Fruit fly (Drosophila melanogaster): ENCODE data around the gene CG5968.

CG5968 gene

DNA sequence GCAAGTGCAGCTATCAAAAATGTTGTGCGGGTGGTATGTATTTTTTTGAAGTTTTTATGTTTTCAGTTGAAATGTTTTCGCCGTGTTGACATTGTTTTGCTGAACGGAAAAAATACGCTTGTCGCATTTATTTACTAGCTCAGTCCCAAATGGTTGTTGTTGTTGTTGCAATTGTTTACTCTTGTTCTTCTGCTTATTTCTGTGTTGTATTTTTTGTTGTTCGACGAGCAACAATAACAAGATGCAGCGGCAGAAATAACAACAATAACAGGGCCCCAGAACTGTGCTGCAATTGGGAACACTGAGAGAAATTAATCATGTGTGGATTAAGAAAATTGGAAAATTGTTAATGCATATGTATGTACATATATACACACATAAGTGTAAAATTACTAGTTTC, 11.6 kb downstream of the CG5968 start:
- no peak for TF ChIP-seq h (GFP tag; optimal IDR thresholded peaks at IDR 0.05)
- no peak for TF ChIP-seq psq (GFP tag; optimal IDR thresholded peaks at IDR 0.05)
- no peak for TF ChIP-seq GATAd (GFP tag; optimal IDR thresholded peaks at IDR 0.05)
- TF ChIP-seq CG9705 (GFP tag; optimal IDR thresholded peaks at IDR 0.05) = no peak
- no peak for TF ChIP-seq Sp1 (GFP tag; optimal IDR thresholded peaks at IDR 0.05)
- TF ChIP-seq woc (GFP tag; optimal IDR thresholded peaks at IDR 0.05) = no peak
- no peak for TF ChIP-seq Myc (optimal IDR thresholded peaks at IDR 0.05)
- no peak for TF ChIP-seq pan (optimal IDR thresholded peaks at IDR 0.05)
- TF ChIP-seq Hnf4 (GFP tag; optimal IDR thresholded peaks at IDR 0.05) = no peak
- no peak for TF ChIP-seq OdsH (GFP tag; optimal IDR thresholded peaks at IDR 0.05)
- no peak for TF ChIP-seq dmrt93B (GFP tag; optimal IDR thresholded peaks at IDR 0.05)
- no peak for TF ChIP-seq brk (GFP tag; optimal IDR thresholded peaks at IDR 0.05)
- no peak for TF ChIP-seq Dfd (GFP tag; optimal IDR thresholded peaks at IDR 0.05)
- TF ChIP-seq foxo (GFP tag; optimal IDR thresholded peaks at IDR 0.05) = no peak
- TF ChIP-seq N (GFP tag; optimal IDR thresholded peaks at IDR 0.05) = no peak
- no peak for TF ChIP-seq Hr78 (GFP tag; optimal IDR thresholded peaks at IDR 0.05)
- no peak for TF ChIP-seq rgr (GFP tag; optimal IDR thresholded peaks at IDR 0.05)
- no peak for TF ChIP-seq Vsx2 (GFP tag; optimal IDR thresholded peaks at IDR 0.05; ENCODE audit: partially characterized antibody)
- no peak for TF ChIP-seq usp (GFP tag; optimal IDR thresholded peaks at IDR 0.05)

DNA sequence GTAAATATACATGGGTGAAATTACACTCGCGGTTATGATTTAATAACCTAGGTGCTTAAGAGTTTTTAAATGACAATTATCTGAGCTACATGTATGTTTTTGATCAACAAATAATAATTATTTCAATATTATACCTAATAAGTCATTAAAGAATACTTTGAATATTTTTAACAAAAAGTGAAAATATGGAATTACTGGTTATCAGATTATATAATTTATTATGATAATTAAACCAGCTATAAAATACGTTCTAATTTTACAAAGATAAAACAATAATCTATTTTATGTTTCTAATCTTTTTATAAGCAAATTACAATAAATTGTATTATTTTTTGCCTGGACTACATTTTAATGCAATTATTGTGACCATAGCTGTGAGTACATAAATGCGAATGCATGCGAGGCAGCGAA, 12.7 kb downstream of the CG5968 start:
- TF ChIP-seq HLH106 (tag; optimal IDR thresholded peaks at IDR 0.05) (peak; percentile 53), Abd-B (GFP tag; optimal IDR thresholded peaks at IDR 0.05) (no peak), Sp1 (GFP tag; optimal IDR thresholded peaks at IDR 0.05) (peak; percentile 40)

DNA sequence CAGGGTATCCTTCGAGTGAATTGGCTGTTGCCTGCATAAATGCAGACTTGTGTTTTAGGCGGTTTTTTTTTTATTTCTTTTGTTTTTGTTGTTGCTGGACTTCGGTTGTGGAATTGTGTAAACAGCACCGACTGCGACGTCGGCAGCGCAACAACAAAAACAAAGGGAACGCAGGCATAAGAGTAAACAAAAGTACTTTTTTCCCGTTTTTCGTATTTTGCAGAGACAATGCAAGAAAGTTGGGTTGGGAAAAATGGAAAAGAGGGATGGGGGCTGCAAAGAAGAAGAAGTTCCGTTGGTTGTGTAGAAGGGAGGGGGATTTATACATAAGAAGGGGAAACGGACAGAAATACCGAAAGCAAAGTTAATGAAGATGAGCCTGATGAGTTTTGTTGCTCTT, 13.3 kb downstream of the CG5968 start:
- TF ChIP-seq Rel (GFP tag; optimal IDR thresholded peaks at IDR 0.05) (no peak), Rel (tag; optimal IDR thresholded peaks at IDR 0.05) (peak; percentile 7), HLH106 (tag; optimal IDR thresholded peaks at IDR 0.05) (no peak), Hnf4 (GFP tag; optimal IDR thresholded peaks at IDR 0.05) (peak; percentile 18), Myc (optimal IDR thresholded peaks at IDR 0.05) (no peak), ey (GFP tag; optimal IDR thresholded peaks at IDR 0.05) (no peak), Sp1 (GFP tag; optimal IDR thresholded peaks at IDR 0.05) (no peak), N (GFP tag; optimal IDR thresholded peaks at IDR 0.05) (no peak), tai (GFP tag; optimal IDR thresholded peaks at IDR 0.05) (no peak), psq (GFP tag; optimal IDR thresholded peaks at IDR 0.05) (peak; percentile 38), CG9705 (GFP tag; optimal IDR thresholded peaks at IDR 0.05) (no peak), OdsH (GFP tag; optimal IDR thresholded peaks at IDR 0.05) (no peak), rgr (GFP tag; optimal IDR thresholded peaks at IDR 0.05) (peak; percentile 19), Dfd (GFP tag; optimal IDR thresholded peaks at IDR 0.05) (no peak), jim (GFP tag; optimal IDR thresholded peaks at IDR 0.05) (no peak), dmrt93B (GFP tag; optimal IDR thresholded peaks at IDR 0.05) (no peak), Mio (GFP tag; optimal IDR thresholded peaks at IDR 0.05) (no peak), sv (GFP tag; optimal IDR thresholded peaks at IDR 0.05) (no peak), pan (optimal IDR thresholded peaks at IDR 0.05) (no peak)

DNA sequence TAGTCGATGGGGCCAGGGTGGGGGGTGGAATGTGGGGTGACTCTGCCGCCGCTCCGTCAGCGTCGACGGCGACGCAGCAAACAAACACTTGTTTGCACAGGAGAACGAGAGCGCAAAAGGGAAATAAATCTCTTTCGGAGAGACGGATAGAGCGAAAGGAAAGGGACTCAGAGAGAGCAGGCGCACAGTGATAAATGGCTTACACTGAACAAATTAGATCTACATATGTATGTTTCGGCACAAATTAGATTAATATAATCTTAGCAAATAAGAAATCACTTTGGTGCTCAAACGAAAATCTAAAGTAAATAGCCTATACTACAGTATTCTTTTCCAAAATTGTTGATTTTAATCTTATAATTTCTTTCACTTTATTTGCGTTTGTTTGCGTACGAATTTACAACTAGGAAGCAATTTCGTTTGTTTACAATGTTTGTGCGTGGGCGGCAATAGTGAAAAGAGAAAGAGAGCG, 14.1 kb downstream of the CG5968 start:
- TF ChIP-seq Dif (GFP tag; optimal IDR thresholded peaks at IDR 0.05; ENCODE audit: partially characterized antibody) = peak; percentile 82
- TF ChIP-seq pan (optimal IDR thresholded peaks at IDR 0.05) = no peak
- TF ChIP-seq h (GFP tag; optimal IDR thresholded peaks at IDR 0.05) = peak; percentile 79
- peak; percentile 84 for TF ChIP-seq ey (GFP tag; optimal IDR thresholded peaks at IDR 0.05)
- no peak for TF ChIP-seq jim (GFP tag; optimal IDR thresholded peaks at IDR 0.05)
- TF ChIP-seq GATAd (GFP tag; optimal IDR thresholded peaks at IDR 0.05) = peak; percentile 38
- peak; percentile 63 for TF ChIP-seq Jra (GFP tag; optimal IDR thresholded peaks at IDR 0.05)
- no peak for TF ChIP-seq usp (GFP tag; optimal IDR thresholded peaks at IDR 0.05)
- TF ChIP-seq Vsx2 (GFP tag; optimal IDR thresholded peaks at IDR 0.05; ENCODE audit: partially characterized antibody) = no peak
- peak; percentile 80 for TF ChIP-seq Hnf4 (GFP tag; optimal IDR thresholded peaks at IDR 0.05)
- TF ChIP-seq lola (GFP tag; optimal IDR thresholded peaks at IDR 0.05) = no peak
- TF ChIP-seq N (GFP tag; optimal IDR thresholded peaks at IDR 0.05) = no peak
- peak; percentile 89 for TF ChIP-seq rgr (GFP tag; optimal IDR thresholded peaks at IDR 0.05)
- TF ChIP-seq CG9705 (GFP tag; optimal IDR thresholded peaks at IDR 0.05) = peak; percentile 44
- TF ChIP-seq br (GFP tag; optimal IDR thresholded peaks at IDR 0.05) = peak; percentile 85
- TF ChIP-seq woc (GFP tag; optimal IDR thresholded peaks at IDR 0.05) = peak; percentile 45
- TF ChIP-seq Myc (optimal IDR thresholded peaks at IDR 0.05) = no peak
- no peak for TF ChIP-seq Dfd (GFP tag; optimal IDR thresholded peaks at IDR 0.05)
- peak; percentile 84 for TF ChIP-seq Sp1 (GFP tag; optimal IDR thresholded peaks at IDR 0.05)
- TF ChIP-seq fru (GFP tag; optimal IDR thresholded peaks at IDR 0.05) = peak; percentile 89
- peak; percentile 85 for TF ChIP-seq HLH106 (tag; optimal IDR thresholded peaks at IDR 0.05)
- TF ChIP-seq CG32264 (GFP tag; optimal IDR thresholded peaks at IDR 0.05) = no peak
- TF ChIP-seq sage (GFP tag; optimal IDR thresholded peaks at IDR 0.05) = peak; percentile 50
- peak; percentile 71 for TF ChIP-seq Hr83 (GFP tag; optimal IDR thresholded peaks at IDR 0.05; ENCODE audit: poor library complexity, severe bottlenecking)
- TF ChIP-seq Abd-B (GFP tag; optimal IDR thresholded peaks at IDR 0.05) = no peak
- TF ChIP-seq dmrt93B (GFP tag; optimal IDR thresholded peaks at IDR 0.05) = peak; percentile 80
- peak; percentile 79 for TF ChIP-seq psq (GFP tag; optimal IDR thresholded peaks at IDR 0.05)
- TF ChIP-seq foxo (GFP tag; optimal IDR thresholded peaks at IDR 0.05) = peak in 1 of 2 experiments; percentile 85
- no peak for TF ChIP-seq Hr78 (GFP tag; optimal IDR thresholded peaks at IDR 0.05)
- TF ChIP-seq CrebA (GFP tag; optimal IDR thresholded peaks at IDR 0.05; ENCODE audit: borderline replicate concordance) = peak; percentile 44
- TF ChIP-seq Mio (GFP tag; optimal IDR thresholded peaks at IDR 0.05) = no peak
- TF ChIP-seq brk (GFP tag; optimal IDR thresholded peaks at IDR 0.05) = peak; percentile 77
- peak; percentile 23 to 80 for TF ChIP-seq dl (GFP tag; optimal IDR thresholded peaks at IDR 0.05; ENCODE audit: insufficient read depth in 1 of 2, partially characterized antibody in 2 of 2)
- TF ChIP-seq tai (GFP tag; optimal IDR thresholded peaks at IDR 0.05) = peak; percentile 69
- TF ChIP-seq Rel (GFP tag; optimal IDR thresholded peaks at IDR 0.05) = peak; percentile 33
- TF ChIP-seq Rel (tag; optimal IDR thresholded peaks at IDR 0.05) = peak; percentile 30
- peak; percentile 87 for TF ChIP-seq sv (GFP tag; optimal IDR thresholded peaks at IDR 0.05)
